Fruit fly (Drosophila melanogaster): ENCODE measurements around the gene CG14262.
A peak's percentile ranks its signal among the peaks of the same experiment; 100 is the strongest.

CG14262 gene

dm6 chr3R:27281022-27281810 lies 16.0 kb upstream of the CG14262 start (continued):
- TF ChIP-seq ind (GFP tag; optimal IDR thresholded peaks at IDR 0.05) (peak; percentile 98), Camta (GFP tag; optimal IDR thresholded peaks at IDR 0.05) (peak; percentile 87), CG8359 (GFP tag; optimal IDR thresholded peaks at IDR 0.05; ENCODE audit: borderline replicate concordance) (peak; percentile 73), CG11723 (GFP tag; optimal IDR thresholded peaks at IDR 0.05) (peak; percentile 92), nerfin-1 (tag; optimal IDR thresholded peaks at IDR 0.05) (peak; percentile 80), zen (tag; optimal IDR thresholded peaks at IDR 0.05) (peak; percentile 76), CG5245 (GFP tag; optimal IDR thresholded peaks at IDR 0.05) (peak; percentile 92), scrt (GFP tag; optimal IDR thresholded peaks at IDR 0.05) (peak; percentile 90), D (optimal IDR thresholded peaks at IDR 0.05) (no peak), D (GFP tag; optimal IDR thresholded peaks at IDR 0.05) (peak; percentile 88), CG18011 (GFP tag; optimal IDR thresholded peaks at IDR 0.05) (peak; percentile 87), NfI (GFP tag; optimal IDR thresholded peaks at IDR 0.05) (peak; percentile 96), ara (GFP tag; IDR thresholded peaks at IDR 0.05) (peak; percentile 96), ATbp (GFP tag; optimal IDR thresholded peaks at IDR 0.05) (peak; percentile 95), Atf6 (GFP tag; IDR thresholded peaks at IDR 0.05) (peak; percentile 96), Optix (GFP tag; IDR thresholded peaks at IDR 0.05) (peak; percentile 98), CG8388 (GFP tag; optimal IDR thresholded peaks at IDR 0.05) (peak; percentile 90), CG2129 (GFP tag; IDR thresholded peaks at IDR 0.05; ENCODE audit: partially characterized antibody) (no peak), hth (optimal IDR thresholded peaks at IDR 0.05) (no peak), CG30431 (GFP tag; optimal IDR thresholded peaks at IDR 0.05) (peak; percentile 97), Ets97D (GFP tag; optimal IDR thresholded peaks at IDR 0.05) (peak; percentile 75), ranshi (GFP tag; IDR thresholded peaks at IDR 0.05) (peak; percentile 98), dysf (GFP tag; IDR thresholded peaks at IDR 0.05) (peak; percentile 97), CG10274 (GFP tag; optimal IDR thresholded peaks at IDR 0.05) (peak; percentile 87), CG10147 (GFP tag; optimal IDR thresholded peaks at IDR 0.05) (peak; percentile 89), tx (GFP tag; optimal IDR thresholded peaks at IDR 0.05) (peak; percentile 91), CG10565 (GFP tag; optimal IDR thresholded peaks at IDR 0.05) (peak; percentile 59), pnt (GFP tag; optimal IDR thresholded peaks at IDR 0.05) (peak; percentile 93), Dip2 (GFP tag; IDR thresholded peaks at IDR 0.05) (peak; percentile 50; the same call in 1 of the 2 replicates), Doc3 (GFP tag; IDR thresholded peaks at IDR 0.05; ENCODE audit: partially characterized antibody) (0 out of 3 replicates have a peak, but pooled peaks have one; percentile 25), CG2889 (GFP tag; IDR thresholded peaks at IDR 0.05) (peak; percentile 97), CG12942 (GFP tag; optimal IDR thresholded peaks at IDR 0.05) (peak; percentile 94), Adf1 (GFP tag; IDR thresholded peaks at IDR 0.05) (peak; percentile 84), twi (tag; optimal IDR thresholded peaks at IDR 0.05) (peak; percentile 67), ro (GFP tag; IDR thresholded peaks at IDR 0.05) (peak; percentile 88), danr (GFP tag; IDR thresholded peaks at IDR 0.05) (peak; percentile 95), az2 (GFP tag; optimal IDR thresholded peaks at IDR 0.05) (peak; percentile 94), CG4617 (GFP tag; optimal IDR thresholded peaks at IDR 0.05; ENCODE audit: borderline replicate concordance) (peak; percentile 92), CG15269 (tag; optimal IDR thresholded peaks at IDR 0.05) (peak; percentile 97), CG32532 (GFP tag; IDR thresholded peaks at IDR 0.05) (peak; percentile 98), CG3995 (GFP tag; optimal IDR thresholded peaks at IDR 0.05) (peak; percentile 75), dmrt99B (tag; optimal IDR thresholded peaks at IDR 0.05) (peak; percentile 97), maf-S (GFP tag; optimal IDR thresholded peaks at IDR 0.05) (peak; percentile 88), dati (GFP tag; IDR thresholded peaks at IDR 0.05) (peak; percentile 94), CG15601 (tag; optimal IDR thresholded peaks at IDR 0.05) (peak; percentile 87), CG12236 (GFP tag; optimal IDR thresholded peaks at IDR 0.05) (peak; percentile 82), schlank (tag; optimal IDR thresholded peaks at IDR 0.05) (peak; percentile 96), CG32767 (GFP tag; IDR thresholded peaks at IDR 0.05) (peak; percentile 97), CoRest (tag; optimal IDR thresholded peaks at IDR 0.05) (peak; percentile 94)
